Fruit fly (Drosophila melanogaster): ENCODE data around the gene spo.

- no peak for TF ChIP-seq Mnt (GFP tag; optimal IDR thresholded peaks at IDR 0.05)
- no peak for TF ChIP-seq toe (GFP tag; optimal IDR thresholded peaks at IDR 0.05)
- TF ChIP-seq Hr96 (GFP tag; optimal IDR thresholded peaks at IDR 0.05): no peak
- TF ChIP-seq CG33017 (tag; optimal IDR thresholded peaks at IDR 0.05): no peak
- TF ChIP-seq kay (GFP tag; ENCODE audit: borderline replicate concordance): peak; percentile 25
Observed at dm6 chr3L:5563309-5564182, 28.8 kb downstream of the spo start, which contains the start of the genes ScsbetaG and Sras.

Measured in whole organism, adult.